Worm (Caenorhabditis elegans) whole organism, mixed stage, embryonic: ENCODE results near the gene lect-2.
"Not testable (repeated sequence)": the region's sequence is repeated elsewhere in the genome, so short reads cannot be mapped to it uniquely, and the experiment has no call there.

Experiments used
- ceh-43 ChIP-seq: fragments of 200-800 bp; sonication (Bioruptor generic); optimal IDR thresholded peaks from 2 replicates; lab custom pipeline; 2018; ENCODE audit warnings: mild to moderate bottlenecking, missing genetic modification characterization, moderate library complexity, missing compliant biosample characterization
- flh-1 ChIP-seq: fragments of 200-800 bp; sonication (Bioruptor generic); optimal IDR thresholded peaks from 2 replicates; lab custom pipeline; 2018; ENCODE audit warnings: mild to moderate bottlenecking, missing genetic modification characterization, moderate library complexity, missing compliant biosample characterization
- lin-13 ChIP-seq: fragments of 150-350 bp; optimal IDR thresholded peaks from 2 replicates; lab custom pipeline; 2014; ENCODE audit warnings: missing biosample characterization, missing genetic modification characterization
- lsy-2 ChIP-seq: fragments of 150-350 bp; optimal IDR thresholded peaks from 2 replicates; lab custom pipeline; 2014; ENCODE audit warnings: missing biosample characterization, missing genetic modification characterization
- nhr-12 ChIP-seq: fragments of 150-350 bp; optimal IDR thresholded peaks from 2 replicates; lab custom pipeline; 2014; ENCODE audit warnings: missing biosample characterization, missing genetic modification characterization
- nhr-28 ChIP-seq: fragments of 150-350 bp; optimal IDR thresholded peaks from 2 replicates; lab custom pipeline; 2014; ENCODE audit warnings: missing biosample characterization, missing genetic modification characterization
- pha-4 ChIP-seq: fragments of 150-350 bp; optimal IDR thresholded peaks from 2 replicates; lab custom pipeline; 2018; ENCODE audit warnings: missing biosample characterization, missing genetic modification reagents, missing genetic modification characterization
- sptf-1 ChIP-seq: sonication (generic microtip); optimal IDR thresholded peaks from 2 replicates; lab custom pipeline; 2017; ENCODE audit warnings: mild to moderate bottlenecking, missing genetic modification characterization, moderate library complexity, missing compliant biosample characterization
- unc-120 ChIP-seq: sonication (generic microtip); optimal IDR thresholded peaks from 2 replicates; lab custom pipeline; 2017; ENCODE audit warnings: missing genetic modification characterization, missing compliant biosample characterization; ENCODE audit not compliant: poor library complexity, severe bottlenecking
- unc-39 ChIP-seq: fragments of 150-350 bp; optimal IDR thresholded peaks from 2 replicates; lab custom pipeline; 2014; ENCODE audit warnings: missing biosample characterization, missing genetic modification characterization
- unc-62 ChIP-seq: fragments of 150-350 bp; optimal IDR thresholded peaks from 2 replicates; lab custom pipeline; 2014; ENCODE audit warnings: missing biosample characterization, missing genetic modification reagents, missing genetic modification characterization
- zip-8 ChIP-seq: fragments of 150-350 bp; optimal IDR thresholded peaks from 2 replicates; lab custom pipeline; 2014; ENCODE audit warnings: missing biosample characterization, missing genetic modification characterization

DNA sequence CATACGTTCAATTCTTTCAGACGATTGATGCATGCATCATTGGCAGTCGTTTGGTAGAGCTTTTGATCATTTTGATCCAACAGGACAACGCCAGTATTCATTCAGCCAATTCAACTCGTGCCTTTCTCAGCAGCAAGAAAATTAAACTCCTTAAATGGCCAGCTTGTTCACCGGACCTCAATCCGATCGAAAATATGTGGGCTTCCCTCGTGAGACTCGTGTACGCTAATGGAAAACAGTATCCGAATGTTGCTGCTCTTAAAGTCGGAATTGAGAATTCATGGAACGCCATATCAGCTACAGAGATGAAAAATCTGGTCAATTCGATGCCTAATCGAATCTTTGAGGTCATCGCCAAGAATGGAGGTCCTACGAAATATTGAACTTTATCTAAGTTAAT lies 24.9 kb downstream of the lect-2 start, which contains the start of gene wago-5:
- not testable (repeated sequence) for TF ChIP-seq lsy-2; unc-62 (GFP tag; lab: Kevin White, UChicago); nhr-28 (tag; lab: Kevin White, UChicago); nhr-12; sptf-1 (tag; lab: Kevin White, UChicago); unc-39 (tag; lab: Kevin White, UChicago); ceh-43 (GFP tag; lab: Kevin White, UChicago); pha-4 (tag; lab: Kevin White, UChicago); flh-1 (GFP tag; lab: Kevin White, UChicago); unc-120; lin-13; zip-8 (tag; lab: Kevin White, UChicago)
